Worm (Caenorhabditis elegans) whole organism, L3 larva: Measurements from ENCODE around the gene F14H12.3.
"Not testable (repeated sequence)": the region's sequence is repeated elsewhere in the genome, so short reads cannot be mapped to it uniquely, and the experiment has no call there.

Experiments used
- R02D3.7 ChIP-seq: fragments of 150-350 bp; optimal IDR thresholded peaks from 2 replicates; lab custom pipeline; 2014; ENCODE audit warnings: missing biosample characterization, missing genetic modification characterization
- aly-2 ChIP-seq: fragments of 150-350 bp; optimal IDR thresholded peaks from 2 replicates; lab custom pipeline; 2014; ENCODE audit warnings: missing biosample characterization, missing genetic modification characterization
- ceh-16 ChIP-seq: sonication (generic microtip); optimal IDR thresholded peaks from 2 replicates; lab custom pipeline; 2017; ENCODE audit warnings: missing biosample characterization, missing genetic modification characterization
- ceh-28 ChIP-seq: fragments of 150-350 bp; optimal IDR thresholded peaks from 2 replicates; lab custom pipeline; 2014; ENCODE audit warnings: missing biosample characterization, missing genetic modification reagents, missing genetic modification characterization
- ceh-9 ChIP-seq: sonication (generic microtip); optimal IDR thresholded peaks from 2 replicates; lab custom pipeline; 2018; ENCODE audit warnings: missing biosample characterization, missing genetic modification characterization
- egl-5 ChIP-seq: fragments of 150-350 bp; optimal IDR thresholded peaks from 2 replicates; lab custom pipeline; 2017; ENCODE audit warnings: missing biosample characterization, missing genetic modification reagents, missing genetic modification characterization, inconsistent platforms
- elt-2 ChIP-seq: sonication (generic microtip); optimal IDR thresholded peaks from 2 replicates; lab custom pipeline; 2016; ENCODE audit warnings: missing genetic modification reagents, mild to moderate bottlenecking, missing genetic modification characterization, missing compliant biosample characterization
- eor-1 ChIP-seq, 2 experiments: fragments of 150-350 bp; optimal IDR thresholded peaks; 2 replicates each; lab custom pipeline; 2014 to 2018; ENCODE audit warnings: missing biosample characterization in 2 of 2, missing genetic modification characterization in 2 of 2
- fkh-10 ChIP-seq: sonication (generic microtip); optimal IDR thresholded peaks from 2 replicates; lab custom pipeline; 2017; ENCODE audit warnings: missing biosample characterization, missing genetic modification reagents, missing genetic modification characterization
- fkh-2 ChIP-seq: fragments of 150-350 bp; optimal IDR thresholded peaks from 2 replicates; lab custom pipeline; 2014; ENCODE audit warnings: missing biosample characterization, missing genetic modification reagents, missing genetic modification characterization
- hmg-11 ChIP-seq: sonication (generic microtip); optimal IDR thresholded peaks from 2 replicates; lab custom pipeline; 2016; ENCODE audit warnings: missing genetic modification characterization, missing compliant biosample characterization
- jun-1 ChIP-seq: fragments of 150-350 bp; optimal IDR thresholded peaks from 2 replicates; lab custom pipeline; 2014; ENCODE audit warnings: missing biosample characterization, missing genetic modification reagents, missing genetic modification characterization
- lin-15B ChIP-seq: fragments of 150-350 bp; optimal IDR thresholded peaks from 2 replicates; lab custom pipeline; 2014; ENCODE audit warnings: missing biosample characterization, missing genetic modification characterization
- lsy-12 ChIP-seq: sonication (generic microtip); optimal IDR thresholded peaks from 2 replicates; lab custom pipeline; 2016; ENCODE audit warnings: mild to moderate bottlenecking, missing genetic modification characterization, missing compliant biosample characterization
- nfya-1 ChIP-seq: sonication (generic microtip); optimal IDR thresholded peaks from 2 replicates; lab custom pipeline; 2017; ENCODE audit warnings: missing genetic modification characterization, mild to moderate bottlenecking, missing compliant biosample characterization, antibody characterized with exemption, moderate library complexity; ENCODE audit not compliant: insufficient read depth
- nhr-25 ChIP-seq: sonication (generic microtip); optimal IDR thresholded peaks from 2 replicates; lab custom pipeline; 2017; ENCODE audit warnings: missing biosample characterization, missing genetic modification characterization
- nhr-67 ChIP-seq: fragments of 150-350 bp; optimal IDR thresholded peaks from 2 replicates; lab custom pipeline; 2014; ENCODE audit warnings: missing biosample characterization, missing genetic modification characterization
- nhr-76 ChIP-seq: fragments of 150-350 bp; sonication (generic microtip); optimal IDR thresholded peaks from 5 replicates; lab custom pipeline; 2014; ENCODE audit warnings: missing biosample characterization, missing genetic modification characterization
- pha-4 ChIP-seq: fragments of 150-350 bp; optimal IDR thresholded peaks from 2 replicates; lab custom pipeline; 2014; ENCODE audit warnings: missing biosample characterization, missing genetic modification reagents, missing genetic modification characterization
- pqm-1 ChIP-seq: fragments of 150-350 bp; optimal IDR thresholded peaks from 2 replicates; lab custom pipeline; 2017; ENCODE audit warnings: missing biosample characterization, missing genetic modification characterization, inconsistent platforms
- snpc-4 ChIP-seq: fragments of 150-350 bp; optimal IDR thresholded peaks from 2 replicates; lab custom pipeline; 2014; ENCODE audit warnings: missing biosample characterization, missing genetic modification characterization
- tbx-2 ChIP-seq: sonication (generic microtip); optimal IDR thresholded peaks from 2 replicates; lab custom pipeline; 2016; ENCODE audit warnings: mild to moderate bottlenecking, missing genetic modification characterization, missing compliant biosample characterization
- unc-39 ChIP-seq: sonication (generic microtip); optimal IDR thresholded peaks from 4 replicates; lab custom pipeline; 2017; ENCODE audit warnings: missing biosample characterization, missing genetic modification characterization
- unc-62 ChIP-seq: fragments of 150-350 bp; sonication (generic microtip); optimal IDR thresholded peaks from 4 replicates; lab custom pipeline; 2014; ENCODE audit warnings: missing biosample characterization, missing genetic modification reagents, missing genetic modification characterization
- ztf-11 ChIP-seq: fragments of 150-350 bp; optimal IDR thresholded peaks from 2 replicates; lab custom pipeline; 2014; ENCODE audit warnings: missing biosample characterization, missing genetic modification characterization
- ztf-4 ChIP-seq: fragments of 150-350 bp; optimal IDR thresholded peaks from 2 replicates; lab custom pipeline; 2014; ENCODE audit warnings: missing biosample characterization, missing genetic modification characterization

Gene F14H12.3

ce11 chrX:4311668-4312067 lies 32.3 kb upstream of the F14H12.3 start, which contains the start of gene C52B9.8:
Gene C52B9.8, minus strand, starts transcription at chrX:4311768.
- TF ChIP-seq ztf-11 (tag; lab: Kevin White, UChicago) (no peak), fkh-2 (tag; lab: Kevin White, UChicago) (no peak), eor-1 (tag; optimal IDR thresholded peaks at IDR 0.05; lab: Kevin White, UChicago) (no peak), pha-4 (tag; lab: Kevin White, UChicago) (no peak), nhr-25 (tag; lab: Kevin White, UChicago) (no peak), R02D3.7 (tag; lab: Kevin White, UChicago) (no peak), jun-1 (tag; lab: Kevin White, UChicago) (no peak), aly-2 (tag; lab: Kevin White, UChicago) (no peak)

DNA sequence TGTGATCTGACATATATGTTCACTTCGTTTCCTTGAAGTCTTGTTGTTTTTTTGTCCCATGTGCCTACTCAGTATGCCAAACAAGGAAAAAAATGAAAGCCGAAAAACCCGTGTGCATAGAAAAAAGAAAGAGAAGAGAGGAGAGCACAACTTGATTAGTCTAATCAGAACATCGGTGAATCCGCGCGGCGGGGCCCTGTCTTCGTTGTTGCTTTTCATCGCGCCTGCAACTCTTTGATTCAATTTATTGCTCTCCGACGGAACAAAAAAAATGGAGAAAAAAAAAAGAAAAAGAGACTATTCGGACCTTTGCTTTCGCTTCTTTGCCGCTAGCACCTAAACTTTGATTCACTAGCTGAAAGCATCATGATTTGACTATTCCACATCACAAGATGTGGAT lies 29.1 kb upstream of the F14H12.3 start:
- TF ChIP-seq R02D3.7 (tag; lab: Kevin White, UChicago) (no peak), fkh-10 (GFP tag; lab: Kevin White, UChicago) (peak; percentile 87)

ce11 chrX:4317095-4317494 lies 26.9 kb upstream of the F14H12.3 start:
- no peak for TF ChIP-seq elt-2 (tag; lab: Kevin White, UChicago)
- TF ChIP-seq ceh-28 (tag; lab: Kevin White, UChicago): no peak
- TF ChIP-seq fkh-10 (GFP tag; lab: Kevin White, UChicago): peak; percentile 97

- TF ChIP-seq ztf-4 (tag; lab: Kevin White, UChicago): no peak
Observed at ce11 chrX:4320563-4320962, 23.5 kb upstream of the F14H12.3 start, which contains the start of gene dop-6. Gene dop-6, plus strand, starts transcription at chrX:4320863.

- TF ChIP-seq ztf-4 (tag; lab: Kevin White, UChicago) (no peak), fkh-10 (GFP tag; lab: Kevin White, UChicago) (peak; percentile 76)
Observed at ce11 chrX:4322847-4323455, 21.1 kb upstream of the F14H12.3 start.

ce11 chrX:4328816-4329215 lies 15.2 kb upstream of the F14H12.3 start, which contains the start of gene C24A8.5:
Gene C24A8.5, minus strand, starts transcription at chrX:4328916.
- TF ChIP-seq eor-1 (tag; optimal IDR thresholded peaks at IDR 0.05; lab: Kevin White, UChicago): no peak
- TF ChIP-seq tbx-2: no peak
- no peak for TF ChIP-seq hmg-11
- TF ChIP-seq pqm-1 (tag; lab: Kevin White, UChicago): no peak
- TF ChIP-seq unc-39 (tag; lab: Kevin White, UChicago): no peak
- no peak for TF ChIP-seq nfya-1
- no peak for TF ChIP-seq nhr-76
- no peak for TF ChIP-seq ceh-16 (tag; lab: Kevin White, UChicago)
- TF ChIP-seq lin-15B (tag; lab: Kevin White, UChicago): no peak
- TF ChIP-seq nhr-67 (tag; lab: Kevin White, UChicago): no peak
- TF ChIP-seq snpc-4 (tag; lab: Kevin White, UChicago): no peak

DNA sequence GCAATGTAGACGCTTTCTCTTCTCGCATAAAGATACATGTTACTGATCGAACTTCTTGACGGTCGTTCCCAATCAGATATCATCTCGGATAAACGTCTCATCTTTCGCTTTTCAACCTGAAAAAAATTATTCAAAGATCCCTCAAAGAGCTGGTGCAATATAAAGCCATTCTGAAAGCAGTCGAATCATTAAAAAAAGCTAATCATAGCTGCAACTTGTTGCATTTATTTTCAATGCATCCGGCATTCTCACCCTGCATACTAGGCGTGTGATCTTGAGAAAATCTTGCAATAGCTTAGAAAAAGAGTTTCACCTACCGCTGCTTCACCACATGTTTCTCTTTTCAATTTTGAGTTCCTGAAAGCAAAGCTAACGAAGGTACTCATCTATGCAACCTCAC lies 11.7 kb upstream of the F14H12.3 start, which contains the start of gene C24A8.6:
C24A8.6 (minus strand) TSS at position 101 of the 400 bp plus-strand sequence.
- not testable (repeated sequence) for TF ChIP-seq unc-62 (GFP tag; lab: Kevin White, UChicago); ceh-9 (tag; lab: Kevin White, UChicago); tbx-2
- TF ChIP-seq, all 47 proteins: peak for 0; not testable (repeated sequence) for 47

- TF ChIP-seq tbx-2; egl-5 (tag; lab: Kevin White, UChicago); lsy-12 (tag; lab: Kevin White, UChicago): not testable (repeated sequence)
Observed at ce11 chrX:4335950-4336349, 8.1 kb upstream of the F14H12.3 start, which contains the start of gene cst-2. Gene cst-2, minus strand, starts transcription at chrX:4336050.
